Fruit fly (Drosophila melanogaster) whole organism, embryonic: ENCODE data around the gene Agxt.

Experiments used
- Aef1 ChIP-seq: fragments of 200-800 bp; sonication (Bioruptor generic); IDR thresholded peaks from 3 replicates; pipeline ENCODE4 v1.3.6; 2022; ENCODE audit warnings: missing biosample characterization, missing genetic modification characterization
- CG10979 ChIP-seq: fragments of 200-800 bp; sonication (Bioruptor generic); optimal IDR thresholded peaks from 2 replicates; lab custom pipeline; 2018; ENCODE audit warnings: missing biosample characterization, mild to moderate bottlenecking, missing genetic modification characterization, moderate library complexity
- CG12104 ChIP-seq: fragments of 200-800 bp; sonication (Bioruptor generic); optimal IDR thresholded peaks from 3 replicates; lab custom pipeline; 2016; ENCODE audit warnings: missing biosample characterization, missing genetic modification characterization
- CG1233 ChIP-seq: fragments of 200-800 bp; sonication (Bioruptor generic); optimal IDR thresholded peaks from 4 replicates; lab custom pipeline; 2018; ENCODE audit warnings: missing biosample characterization, mild to moderate bottlenecking, missing genetic modification characterization
- CG13123 ChIP-seq: fragments of 200-800 bp; sonication (Bioruptor generic); optimal IDR thresholded peaks from 2 replicates; lab custom pipeline; 2016; ENCODE audit warnings: missing biosample characterization, missing genetic modification characterization
- CG14667 ChIP-seq: fragments of 200-800 bp; sonication (Bioruptor generic); IDR thresholded peaks from 2 replicates; pipeline ENCODE4 v1.3.6; 2022; ENCODE audit warnings: missing biosample characterization, missing genetic modification characterization
- CG1529 ChIP-seq: fragments of 200-800 bp; sonication (Bioruptor generic); optimal IDR thresholded peaks from 3 replicates; lab custom pipeline; 2018; ENCODE audit warnings: missing biosample characterization, missing genetic modification characterization
- CG15479 ChIP-seq: fragments of 200-800 bp; sonication (Bioruptor generic); optimal IDR thresholded peaks from 3 replicates; lab custom pipeline; 2019; ENCODE audit warnings: missing biosample characterization, mild to moderate bottlenecking, missing genetic modification characterization, moderate library complexity
- CG15601 ChIP-seq: fragments of 200-800 bp; sonication (Bioruptor generic); optimal IDR thresholded peaks from 3 replicates; lab custom pipeline; 2019; ENCODE audit warnings: missing biosample characterization, mild to moderate bottlenecking, missing genetic modification characterization, moderate library complexity
- CG18599 ChIP-seq: fragments of 200-800 bp; sonication (Bioruptor generic); optimal IDR thresholded peaks from 3 replicates; lab custom pipeline; 2017; ENCODE audit warnings: missing biosample characterization, missing genetic modification characterization, mild to moderate bottlenecking, moderate library complexity, missing genetic modification reagents
- CG2889 ChIP-seq: fragments of 200-800 bp; sonication (Bioruptor generic); IDR thresholded peaks from 3 replicates; pipeline ENCODE4 v1.3.6; 2022; ENCODE audit warnings: missing biosample characterization, missing genetic modification characterization
- CG32532 ChIP-seq: fragments of 200-800 bp; sonication (Bioruptor generic); IDR thresholded peaks from 2 replicates; pipeline ENCODE4 v1.3.6; 2022; ENCODE audit warnings: missing biosample characterization, missing genetic modification characterization
- CG32772 ChIP-seq: fragments of 200-800 bp; sonication (Bioruptor generic); IDR thresholded peaks from 2 replicates; pipeline ENCODE4 v1.3.6; 2022; ENCODE audit warnings: missing biosample characterization, missing genetic modification characterization
- CG3281 ChIP-seq: fragments of 200-800 bp; sonication (Bioruptor generic); optimal IDR thresholded peaks from 3 replicates; lab custom pipeline; 2017; ENCODE audit warnings: missing biosample characterization, mild to moderate bottlenecking, missing genetic modification characterization
- CG33557 ChIP-seq: fragments of 200-800 bp; sonication (Bioruptor generic); optimal IDR thresholded peaks from 2 replicates; lab custom pipeline; 2019; ENCODE audit warnings: missing biosample characterization, mild to moderate bottlenecking, missing genetic modification characterization, moderate library complexity
- CG3407 ChIP-seq: fragments of 200-800 bp; sonication (Bioruptor generic); optimal IDR thresholded peaks from 2 replicates; lab custom pipeline; 2018; ENCODE audit warnings: missing biosample characterization, mild to moderate bottlenecking, missing genetic modification characterization
- CG34422 ChIP-seq: fragments of 200-800 bp; sonication (Bioruptor generic); IDR thresholded peaks from 3 replicates; pipeline ENCODE4 v1.3.6; 2022; ENCODE audit warnings: missing biosample characterization, missing genetic modification characterization
- CG7786 ChIP-seq: fragments of 200-800 bp; sonication (Bioruptor generic); optimal IDR thresholded peaks from 2 replicates; lab custom pipeline; 2016; ENCODE audit warnings: missing biosample characterization, missing genetic modification characterization
- CG7839 ChIP-seq: fragments of 200-800 bp; sonication (Bioruptor generic); optimal IDR thresholded peaks from 3 replicates; lab custom pipeline; 2018; ENCODE audit warnings: missing biosample characterization, mild to moderate bottlenecking, missing genetic modification characterization, moderate library complexity
- Camta ChIP-seq: fragments of 200-800 bp; sonication (Bioruptor generic); optimal IDR thresholded peaks from 2 replicates; lab custom pipeline; 2016; ENCODE audit warnings: missing biosample characterization, missing genetic modification characterization
- Deaf1 ChIP-seq: fragments of 200-800 bp; optimal IDR thresholded peaks from 3 replicates; lab custom pipeline; 2019; ENCODE audit warnings: missing biosample characterization, mild to moderate bottlenecking, missing genetic modification characterization, moderate library complexity
- HLHmδ ChIP-seq: fragments of 200-800 bp; sonication (Bioruptor generic); optimal IDR thresholded peaks from 2 replicates; lab custom pipeline; 2018; ENCODE audit warnings: missing biosample characterization, mild to moderate bottlenecking, missing genetic modification characterization, moderate library complexity
- Max ChIP-seq: fragments of 200-800 bp; sonication (Bioruptor generic); optimal IDR thresholded peaks from 2 replicates; lab custom pipeline; 2016; ENCODE audit warnings: missing biosample characterization, mild to moderate bottlenecking, missing genetic modification characterization
- Meics ChIP-seq: fragments of 200-800 bp; sonication (Bioruptor generic); optimal IDR thresholded peaks from 2 replicates; lab custom pipeline; 2017; ENCODE audit warnings: missing biosample characterization, mild to moderate bottlenecking, missing genetic modification characterization
- NC2α ChIP-seq: fragments of 200-800 bp; sonication (Bioruptor generic); optimal IDR thresholded peaks from 2 replicates; lab custom pipeline; 2016; ENCODE audit warnings: missing biosample characterization, missing genetic modification characterization
- Nf-YB ChIP-seq: fragments of 200-800 bp; sonication (Bioruptor generic); optimal IDR thresholded peaks from 3 replicates; lab custom pipeline; 2019; ENCODE audit warnings: missing biosample characterization, mild to moderate bottlenecking, missing genetic modification characterization, moderate library complexity
- NfI ChIP-seq: fragments of 200-800 bp; sonication (Bioruptor generic); optimal IDR thresholded peaks from 3 replicates; lab custom pipeline; 2018; ENCODE audit warnings: missing biosample characterization, mild to moderate bottlenecking, missing genetic modification characterization, moderate library complexity
- PHDP ChIP-seq: fragments of 200-800 bp; sonication (Bioruptor generic); optimal IDR thresholded peaks from 3 replicates; lab custom pipeline; 2018; ENCODE audit warnings: missing biosample characterization, mild to moderate bottlenecking, missing genetic modification characterization, moderate library complexity
- Rx ChIP-seq: fragments of 200-800 bp; sonication (Bioruptor generic); IDR thresholded peaks from 2 replicates; pipeline ENCODE4 v1.3.6; 2022; ENCODE audit warnings: missing biosample characterization, missing genetic modification characterization
- Side ChIP-seq: fragments of 200-800 bp; sonication (Bioruptor generic); optimal IDR thresholded peaks from 2 replicates; lab custom pipeline; 2016; ENCODE audit warnings: missing biosample characterization, missing genetic modification characterization
- Spps ChIP-seq: fragments of 200-800 bp; sonication (Bioruptor generic); optimal IDR thresholded peaks from 2 replicates; lab custom pipeline; 2018; ENCODE audit warnings: missing biosample characterization, mild to moderate bottlenecking, missing genetic modification characterization
- Vsx1 ChIP-seq: fragments of 200-800 bp; sonication (Bioruptor generic); optimal IDR thresholded peaks from 2 replicates; lab custom pipeline; 2017; ENCODE audit warnings: missing biosample characterization, mild to moderate bottlenecking, missing genetic modification characterization, missing genetic modification reagents
- Xrp1 ChIP-seq: fragments of 200-800 bp; sonication (Bioruptor generic); IDR thresholded peaks from 2 replicates; pipeline ENCODE4 v1.3.6; 2022; ENCODE audit warnings: missing biosample characterization, missing genetic modification characterization
- ash1 ChIP-seq: fragments of 200-800 bp; sonication (Bioruptor generic); optimal IDR thresholded peaks from 2 replicates; lab custom pipeline; 2018; ENCODE audit warnings: missing biosample characterization, mild to moderate bottlenecking, missing genetic modification characterization
- bigmax ChIP-seq: fragments of 200-800 bp; sonication (Bioruptor generic); optimal IDR thresholded peaks from 2 replicates; lab custom pipeline; 2018; ENCODE audit warnings: missing biosample characterization, mild to moderate bottlenecking, missing genetic modification characterization
- cato ChIP-seq: fragments of 200-800 bp; sonication (Bioruptor generic); optimal IDR thresholded peaks from 2 replicates; lab custom pipeline; 2016; ENCODE audit warnings: missing biosample characterization, missing genetic modification characterization, borderline replicate concordance
- cg ChIP-seq: fragments of 200-800 bp; sonication (Bioruptor generic); optimal IDR thresholded peaks from 3 replicates; lab custom pipeline; 2019; ENCODE audit warnings: missing biosample characterization, mild to moderate bottlenecking, missing genetic modification characterization, moderate library complexity
- crp ChIP-seq, 2 experiments: fragments of 200-800 bp; sonication (Bioruptor generic); optimal IDR thresholded peaks; 2 replicates in 1 of 2; 3 replicates in 1 of 2; lab custom pipeline; 2017; ENCODE audit warnings: missing biosample characterization in 2 of 2, missing genetic modification characterization in 2 of 2, mild to moderate bottlenecking in 1 of 2, moderate library complexity in 1 of 2
- cwo ChIP-seq: fragments of 200-800 bp; sonication (Bioruptor generic); optimal IDR thresholded peaks from 3 replicates; lab custom pipeline; 2017; ENCODE audit warnings: missing biosample characterization, missing genetic modification characterization, mild to moderate bottlenecking, moderate library complexity, missing genetic modification reagents
- da ChIP-seq: fragments of 200-800 bp; sonication (Bioruptor generic); optimal IDR thresholded peaks from 2 replicates; lab custom pipeline; 2016; ENCODE audit warnings: missing biosample characterization, missing genetic modification characterization
- dati ChIP-seq: fragments of 200-800 bp; sonication (Bioruptor generic); IDR thresholded peaks from 2 replicates; pipeline ENCODE4 v1.3.6; 2022; ENCODE audit warnings: missing biosample characterization, missing genetic modification characterization
- gcm ChIP-seq: fragments of 200-800 bp; sonication (Bioruptor generic); optimal IDR thresholded peaks from 2 replicates; lab custom pipeline; 2019; ENCODE audit warnings: missing biosample characterization, mild to moderate bottlenecking, missing genetic modification characterization, moderate library complexity
- gsb-n ChIP-seq: fragments of 200-800 bp; sonication (Bioruptor generic); optimal IDR thresholded peaks from 3 replicates; lab custom pipeline; 2018; ENCODE audit warnings: missing biosample characterization, mild to moderate bottlenecking, missing genetic modification characterization
- ken ChIP-seq: fragments of 200-800 bp; sonication (Bioruptor generic); IDR thresholded peaks from 3 replicates; pipeline ENCODE4 v1.3.6; 2022; ENCODE audit warnings: missing biosample characterization, missing genetic modification characterization
- onecut ChIP-seq: fragments of 200-800 bp; sonication (Bioruptor generic); IDR thresholded peaks from 2 replicates; pipeline ENCODE4 v1.3.6; 2022; ENCODE audit warnings: missing biosample characterization, missing genetic modification characterization
- pros ChIP-seq: fragments of 200-800 bp; sonication (Bioruptor generic); optimal IDR thresholded peaks from 3 replicates; lab custom pipeline; 2019; ENCODE audit warnings: missing biosample characterization, mild to moderate bottlenecking, missing genetic modification characterization, moderate library complexity
- psq ChIP-seq: fragments of 200-800 bp; sonication (Bioruptor generic); optimal IDR thresholded peaks from 2 replicates; lab custom pipeline; 2017; ENCODE audit warnings: missing biosample characterization, missing genetic modification characterization
- scrt ChIP-seq: fragments of 200-800 bp; sonication (Bioruptor generic); optimal IDR thresholded peaks from 2 replicates; lab custom pipeline; 2018; ENCODE audit warnings: missing biosample characterization, mild to moderate bottlenecking, missing genetic modification characterization, moderate library complexity
- trem ChIP-seq: fragments of 200-800 bp; optimal IDR thresholded peaks from 3 replicates; lab custom pipeline; 2019; ENCODE audit warnings: missing biosample characterization, mild to moderate bottlenecking, missing genetic modification characterization, moderate library complexity

Agxt gene

DNA sequence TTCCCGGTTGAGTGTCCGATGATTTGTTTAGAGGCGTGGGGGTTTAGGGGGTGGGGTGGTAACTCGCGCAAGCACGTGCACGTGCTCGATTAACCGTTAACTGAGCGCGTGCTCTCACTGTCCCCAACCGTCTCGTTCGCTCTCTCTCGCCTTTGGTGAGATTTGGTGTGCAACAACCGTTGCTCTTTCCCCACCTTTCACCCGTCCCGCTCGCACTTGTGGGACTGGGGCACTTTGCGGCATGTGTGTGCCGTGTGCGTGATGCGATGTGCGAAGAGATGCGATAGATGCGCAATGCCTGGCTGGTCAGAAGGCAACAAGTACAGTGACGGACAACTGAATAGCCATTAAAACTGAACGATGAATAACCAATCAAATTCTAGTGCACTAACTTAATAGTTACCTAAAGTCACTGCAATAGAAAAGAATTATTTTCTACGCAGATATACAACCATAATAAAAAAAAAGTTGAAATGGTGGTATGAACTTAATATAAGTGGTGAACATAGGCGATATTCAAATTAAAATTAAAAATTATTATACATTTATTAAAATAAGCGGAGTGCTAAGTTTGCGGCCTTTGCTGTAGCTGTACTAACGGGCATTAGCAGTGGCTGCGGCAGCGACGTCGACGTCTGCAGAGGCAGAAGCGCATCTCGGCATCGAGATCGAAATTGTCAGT, 42.6 kb downstream of the Agxt start (continued):
- TF ChIP-seq cwo (GFP tag; lab: Kevin White, UChicago) (peak; percentile 68), CG12104 (peak; percentile 77), CG1529 (GFP tag; lab: Kevin White, UChicago) (peak; percentile 92), CG2889 (peak; percentile 59; the same call in 1 of the 3 replicates), pros (GFP tag; lab: Kevin White, UChicago) (peak; percentile 28), psq (GFP tag; lab: Kevin White, UChicago) (peak; percentile 42), gsb-n (tag; lab: Kevin White, UChicago) (peak; percentile 93), CG34422 (GFP tag; lab: Robert Waterston, UW) (peak; percentile 85), CG7786 (GFP tag; lab: Kevin White, UChicago) (peak; percentile 23), Camta (peak; percentile 34), Max (GFP tag; lab: Kevin White, UChicago) (peak; percentile 52), PHDP (tag; lab: Kevin White, UChicago) (peak; percentile 87), bigmax (GFP tag; lab: Kevin White, UChicago) (peak; percentile 16), Rx (peak; percentile 79), CG32532 (GFP tag; lab: Robert Waterston, UW) (peak; percentile 66; the same call in 1 of the 2 replicates), CG3407 (GFP tag; lab: Kevin White, UChicago) (peak; percentile 87), CG14667 (GFP tag; lab: Robert Waterston, UW) (peak; percentile 57), scrt (GFP tag; lab: Kevin White, UChicago) (peak; percentile 76), HLHmδ (peak; percentile 5), CG15479 (GFP tag; lab: Kevin White, UChicago) (no peak), CG1233 (peak; percentile 87), CG32772 (GFP tag; lab: Robert Waterston, UW) (peak; percentile 83), Nf-YB (peak; percentile 82), NC2α (GFP tag; lab: Kevin White, UChicago) (no peak), gcm (GFP tag; lab: Kevin White, UChicago) (peak; percentile 92), Meics (GFP tag; lab: Kevin White, UChicago) (peak; percentile 80), Spps (tag; lab: Kevin White, UChicago) (peak; percentile 91), crp (GFP tag; optimal IDR thresholded peaks at IDR 0.05; lab: Kevin White, UChicago) (peak in 1 of 2 experiments; percentile 51), da (GFP tag; lab: Kevin White, UChicago) (no peak), CG7839 (tag; lab: Kevin White, UChicago) (peak; percentile 93), Vsx1 (GFP tag; lab: Kevin White, UChicago) (peak; percentile 74), dati (GFP tag; lab: Robert Waterston, UW) (no peak), CG15601 (peak; percentile 93), CG33557 (GFP tag; lab: Kevin White, UChicago) (peak; percentile 92), cg (peak; percentile 11), Aef1 (peak; percentile 64), NfI (peak; percentile 85), Xrp1 (GFP tag; lab: Robert Waterston, UW) (peak; percentile 91), CG18599 (GFP tag; lab: Kevin White, UChicago) (peak; percentile 85), trem (tag; lab: Kevin White, UChicago) (peak; percentile 91), cato (peak; percentile 71), Deaf1 (tag; lab: Kevin White, UChicago) (peak; percentile 67), CG3281 (peak; percentile 82), onecut (GFP tag; lab: Robert Waterston, UW) (peak; percentile 79), Side (GFP tag; lab: Kevin White, UChicago) (peak; percentile 28), ash1 (GFP tag; lab: Kevin White, UChicago) (no peak), ken (peak; percentile 76), CG13123 (GFP tag; lab: Kevin White, UChicago) (peak; percentile 53), CG10979 (peak; percentile 96)
